Worm (Caenorhabditis elegans): ENCODE results near the gene Y75B8A.10.

ce11 chrIII:12220820-12221219 is 38.0 kb upstream of the Y75B8A.10 start:
- TF ChIP-seq ztf-23 (GFP tag; IDR thresholded peaks at IDR 0.05) (no peak), klf-2 (GFP tag; conservative IDR thresholded peaks at IDR 0.05) (no peak), flt-1 (GFP tag; IDR thresholded peaks at IDR 0.05) (no peak), ref-1 (GFP tag; conservative IDR thresholded peaks at IDR 0.05) (no peak), ztf-29 (GFP tag; IDR thresholded peaks at IDR 0.05) (no peak), cog-1 (tag; optimal IDR thresholded peaks at IDR 0.05) (no peak), med-1 (GFP tag; optimal IDR thresholded peaks at IDR 0.05; ENCODE audit: insufficient read depth) (no peak), T22C8.4 (GFP tag; IDR thresholded peaks at IDR 0.05) (no peak), tab-1 (GFP tag; IDR thresholded peaks at IDR 0.05) (no peak)

Measured in whole organism, midembryonic.